Fruit fly (Drosophila melanogaster): ENCODE measurements around the gene CG43317.

The CG43317 gene

DNA sequence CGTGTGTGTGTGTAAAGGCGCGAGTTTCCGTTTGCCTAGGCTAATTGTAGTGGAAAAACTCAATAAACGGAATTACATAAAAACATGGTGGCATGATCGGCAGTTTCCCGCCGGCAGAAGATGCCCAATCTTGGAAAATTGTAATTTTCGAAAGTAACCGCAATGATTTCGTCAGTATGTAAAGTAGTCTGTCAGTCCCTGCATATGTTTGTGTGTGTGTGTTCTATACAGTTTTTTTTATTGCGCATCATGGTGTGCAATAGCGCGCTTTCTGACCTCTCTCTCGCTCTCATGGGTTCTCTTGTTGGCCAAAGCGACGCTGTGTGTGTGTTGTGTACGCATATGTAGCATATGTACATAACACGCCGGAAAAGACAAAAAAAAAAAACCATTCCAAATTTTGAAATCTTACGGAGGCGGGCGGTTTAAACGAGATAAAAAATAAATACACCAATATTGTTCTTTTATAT is 39.9 kb downstream of the CG43317 start (continued):
- no peak for TF ChIP-seq HLHmδ (GFP tag; optimal IDR thresholded peaks at IDR 0.05)
- TF ChIP-seq org-1 (GFP tag; optimal IDR thresholded peaks at IDR 0.05): no peak
- TF ChIP-seq lmd (GFP tag; IDR thresholded peaks at IDR 0.05): no peak; the same call in 1 of the 2 replicates
- TF ChIP-seq pzg (GFP tag; optimal IDR thresholded peaks at IDR 0.05): no peak
- TF ChIP-seq MBD-R2 (GFP tag; IDR thresholded peaks at IDR 0.05): peak; percentile 34; the same call in 1 of the 2 replicates
- peak; percentile 49 for TF ChIP-seq CG15269 (tag; optimal IDR thresholded peaks at IDR 0.05)
- TF ChIP-seq Stat92E (GFP tag; optimal IDR thresholded peaks at IDR 0.05): no peak
- TF ChIP-seq abd-A (tag; optimal IDR thresholded peaks at IDR 0.05): no peak
- TF ChIP-seq Side (GFP tag; optimal IDR thresholded peaks at IDR 0.05): no peak
- TF ChIP-seq NfI (GFP tag; optimal IDR thresholded peaks at IDR 0.05): peak; percentile 42
- TF ChIP-seq lola (GFP tag; optimal IDR thresholded peaks at IDR 0.05): no peak
- 0 out of 2 replicates have a peak, but pooled peaks have one; percentile 25 for TF ChIP-seq CG5953 (GFP tag; IDR thresholded peaks at IDR 0.05)
- no peak for TF ChIP-seq hbn (GFP tag; IDR thresholded peaks at IDR 0.05; ENCODE audit: partially characterized antibody)
- no peak for TF ChIP-seq D19A (tag; optimal IDR thresholded peaks at IDR 0.05)
- peak; percentile 29 for TF ChIP-seq Dp (GFP tag; optimal IDR thresholded peaks at IDR 0.05)
- TF ChIP-seq zen2 (GFP tag; IDR thresholded peaks at IDR 0.05; ENCODE audit: partially characterized antibody): no peak
- TF ChIP-seq pnt (GFP tag; optimal IDR thresholded peaks at IDR 0.05): no peak
- no peak for TF ChIP-seq CG3847 (GFP tag; IDR thresholded peaks at IDR 0.05)
- no peak for TF ChIP-seq Ravus (GFP tag; IDR thresholded peaks at IDR 0.05)
- no peak for TF ChIP-seq GATAe (GFP tag; conservative IDR thresholded peaks at IDR 0.05)
- TF ChIP-seq gce (GFP tag; IDR thresholded peaks at IDR 0.05): 0 out of 3 replicates have a peak, but pooled peaks have one; percentile 5
- TF ChIP-seq CG7987 (GFP tag; optimal IDR thresholded peaks at IDR 0.05): peak; percentile 61
- TF ChIP-seq BEAF-32 (GFP tag; optimal IDR thresholded peaks at IDR 0.05): no peak
- no peak for TF ChIP-seq Dip2 (GFP tag; IDR thresholded peaks at IDR 0.05)
- TF ChIP-seq Deaf1 (tag; optimal IDR thresholded peaks at IDR 0.05): no peak
- TF ChIP-seq CG9797 (GFP tag; optimal IDR thresholded peaks at IDR 0.05): no peak
- no peak for TF ChIP-seq klu (GFP tag; IDR thresholded peaks at IDR 0.05)
- TF ChIP-seq fd102C (GFP tag; optimal IDR thresholded peaks at IDR 0.05): no peak
- no peak for TF ChIP-seq CTCF (GFP tag; optimal IDR thresholded peaks at IDR 0.05)
- TF ChIP-seq Bdp1 (GFP tag; optimal IDR thresholded peaks at IDR 0.05): no peak
- no peak for TF ChIP-seq br (optimal IDR thresholded peaks at IDR 0.05)
- peak; percentile 99 for TF ChIP-seq cg (GFP tag; optimal IDR thresholded peaks at IDR 0.05)
- TF ChIP-seq CG6272 (GFP tag; IDR thresholded peaks at IDR 0.05): no peak
- TF ChIP-seq luna (GFP tag; optimal IDR thresholded peaks at IDR 0.05): no peak
- TF ChIP-seq CG13775 (GFP tag; optimal IDR thresholded peaks at IDR 0.05): peak; percentile 39
- no peak for TF ChIP-seq btn (GFP tag; optimal IDR thresholded peaks at IDR 0.05)
- TF ChIP-seq ac (GFP tag; optimal IDR thresholded peaks at IDR 0.05): no peak
- no peak for TF ChIP-seq CG10267 (tag; optimal IDR thresholded peaks at IDR 0.05)
- no peak for TF ChIP-seq dmrt99B (tag; optimal IDR thresholded peaks at IDR 0.05)
- TF ChIP-seq ase (GFP tag; IDR thresholded peaks at IDR 0.05): no peak
- TF ChIP-seq CG11456 (GFP tag; IDR thresholded peaks at IDR 0.05): 0 out of 3 replicates have a peak, but pooled peaks have one; percentile 4
- TF ChIP-seq Eip74EF (GFP tag; optimal IDR thresholded peaks at IDR 0.05): peak in 1 of 2 experiments; percentile 92
- TF ChIP-seq CG9215 (GFP tag; IDR thresholded peaks at IDR 0.05): no peak
- TF ChIP-seq zfh1 (GFP tag; IDR thresholded peaks at IDR 0.05): 0 out of 3 replicates have a peak, but pooled peaks have one; percentile 32
- TF ChIP-seq pb (GFP tag; optimal IDR thresholded peaks at IDR 0.05): no peak
- TF ChIP-seq Neu2 (GFP tag; optimal IDR thresholded peaks at IDR 0.05; ENCODE audit: borderline replicate concordance): no peak
- TF ChIP-seq inv (GFP tag; IDR thresholded peaks at IDR 0.05; ENCODE audit: partially characterized antibody): no peak
- no peak for TF ChIP-seq cato (GFP tag; optimal IDR thresholded peaks at IDR 0.05; ENCODE audit: borderline replicate concordance)
- peak; percentile 47 for TF ChIP-seq Mes4 (GFP tag; optimal IDR thresholded peaks at IDR 0.05)
- TF ChIP-seq gcm2 (GFP tag; optimal IDR thresholded peaks at IDR 0.05): no peak
- TF ChIP-seq CG10431 (GFP tag; optimal IDR thresholded peaks at IDR 0.05): peak; percentile 65

Measured in whole organism, embryonic.